Fruit fly (Drosophila melanogaster): ENCODE data around the gene Ugt303A1.

The Ugt303A1 gene

dm6 chr3R:11211291-11212061, 36.1 kb downstream of the Ugt303A1 start (continued):
- TF ChIP-seq wek (GFP tag; optimal IDR thresholded peaks at IDR 0.05), result no peak
- peak; percentile 5 for TF ChIP-seq BEAF-32 (GFP tag; optimal IDR thresholded peaks at IDR 0.05)
- TF ChIP-seq CG11696 (GFP tag; IDR thresholded peaks at IDR 0.05), result 0 out of 2 replicates have a peak, but pooled peaks have one; percentile 17
- TF ChIP-seq CG10654 (GFP tag; optimal IDR thresholded peaks at IDR 0.05), result peak; percentile 23
- TF ChIP-seq sens-2 (GFP tag; IDR thresholded peaks at IDR 0.05), result no peak; the same call in 1 of the 2 replicates
- TF ChIP-seq Lhr (GFP tag; optimal IDR thresholded peaks at IDR 0.05), result no peak
- peak; percentile 80 for TF ChIP-seq gem (tag; optimal IDR thresholded peaks at IDR 0.05)
- TF ChIP-seq CG6813 (GFP tag; optimal IDR thresholded peaks at IDR 0.05), result no peak
- peak; percentile 45 for TF ChIP-seq Oaz (GFP tag; IDR thresholded peaks at IDR 0.05)
- no peak for TF ChIP-seq CrebB (tag; optimal IDR thresholded peaks at IDR 0.05)
- TF ChIP-seq Neu2 (GFP tag; optimal IDR thresholded peaks at IDR 0.05; ENCODE audit: borderline replicate concordance), result no peak
- peak; percentile 25 for TF ChIP-seq schlank (tag; optimal IDR thresholded peaks at IDR 0.05)
- TF ChIP-seq phol (tag; optimal IDR thresholded peaks at IDR 0.05), result peak; percentile 64
- peak; percentile 57 for TF ChIP-seq chn (GFP tag; optimal IDR thresholded peaks at IDR 0.05)
- TF ChIP-seq Mrtf (GFP tag; IDR thresholded peaks at IDR 0.05), result peak; percentile 64
- peak; percentile 64; the same call in 1 of the 3 replicates for TF ChIP-seq so (GFP tag; IDR thresholded peaks at IDR 0.05)
- TF ChIP-seq CG10431 (GFP tag; optimal IDR thresholded peaks at IDR 0.05), result no peak
- TF ChIP-seq klu (GFP tag; IDR thresholded peaks at IDR 0.05), result peak; percentile 60
- TF ChIP-seq CG9797 (GFP tag; optimal IDR thresholded peaks at IDR 0.05), result peak; percentile 10
- no peak for TF ChIP-seq yki (optimal IDR thresholded peaks at IDR 0.05)
- peak; percentile 95 for TF ChIP-seq kni (GFP tag; optimal IDR thresholded peaks at IDR 0.05)
- TF ChIP-seq kay (GFP tag; optimal IDR thresholded peaks at IDR 0.05), result peak; percentile 84
- no peak for TF ChIP-seq CG10462 (GFP tag; optimal IDR thresholded peaks at IDR 0.05)
- peak; percentile 53 for TF ChIP-seq ro (GFP tag; IDR thresholded peaks at IDR 0.05)
- no peak for TF ChIP-seq hth (optimal IDR thresholded peaks at IDR 0.05)
- TF ChIP-seq lab (GFP tag; optimal IDR thresholded peaks at IDR 0.05), result peak; percentile 80
- TF ChIP-seq CG12769 (tag; optimal IDR thresholded peaks at IDR 0.05), result peak; percentile 94
- TF ChIP-seq cato (GFP tag; optimal IDR thresholded peaks at IDR 0.05; ENCODE audit: borderline replicate concordance), result peak; percentile 6
- 0 out of 2 replicates have a peak, but pooled peaks have one; percentile 36 for TF ChIP-seq CG1024 (GFP tag; IDR thresholded peaks at IDR 0.05)
- peak; percentile 57 for TF ChIP-seq YL-1 (GFP tag; optimal IDR thresholded peaks at IDR 0.05)
- peak; percentile 65 for TF ChIP-seq ttk (GFP tag; IDR thresholded peaks at IDR 0.05)
- TF ChIP-seq CG11398 (GFP tag; optimal IDR thresholded peaks at IDR 0.05), result peak; percentile 28
- TF ChIP-seq Six4 (GFP tag; optimal IDR thresholded peaks at IDR 0.05), result peak; percentile 60
- TF ChIP-seq prd (optimal IDR thresholded peaks at IDR 0.05), result no peak
- peak; percentile 87 for TF ChIP-seq prd (GFP tag; IDR thresholded peaks at IDR 0.05)
- TF ChIP-seq Ada2b (GFP tag; IDR thresholded peaks at IDR 0.05), result peak; percentile 73
- TF ChIP-seq grau (tag; optimal IDR thresholded peaks at IDR 0.05), result peak; percentile 97
- TF ChIP-seq Awh (GFP tag; IDR thresholded peaks at IDR 0.05), result 0 out of 2 replicates have a peak, but pooled peaks have one; percentile 11
- TF ChIP-seq GATAe (GFP tag; conservative IDR thresholded peaks at IDR 0.05), result no peak
- no peak for TF ChIP-seq CG16813 (GFP tag; IDR thresholded peaks at IDR 0.05; ENCODE audit: partially characterized antibody)
- peak; percentile 73 for TF ChIP-seq tin (GFP tag; optimal IDR thresholded peaks at IDR 0.05)
- TF ChIP-seq CG31365 (tag; optimal IDR thresholded peaks at IDR 0.05), result no peak
- peak; percentile 49 to 63 for TF ChIP-seq Hr51 (GFP tag; optimal IDR thresholded peaks at IDR 0.05)
- TF ChIP-seq Ravus (GFP tag; IDR thresholded peaks at IDR 0.05), result peak; percentile 33
- peak; percentile 76 for TF ChIP-seq Meics (GFP tag; optimal IDR thresholded peaks at IDR 0.05)
- TF ChIP-seq scrt (GFP tag; optimal IDR thresholded peaks at IDR 0.05), result peak; percentile 99
- TF ChIP-seq Doc3 (GFP tag; IDR thresholded peaks at IDR 0.05; ENCODE audit: partially characterized antibody), result no peak; the same call in 2 of the 3 replicates
- peak; percentile 51 for TF ChIP-seq dmrt11E (tag; optimal IDR thresholded peaks at IDR 0.05)
- peak; percentile 70 for TF ChIP-seq CG14667 (GFP tag; IDR thresholded peaks at IDR 0.05)
